Worm (Caenorhabditis elegans) whole organism, L1 larva: ENCODE results near the gene srbc-67.
"Not testable (repeated sequence)": the region's sequence is repeated elsewhere in the genome, so short reads cannot be mapped to it uniquely, and the experiment has no call there.

Source experiments
- lin-15B ChIP-seq: fragments of 150-350 bp; sonication (generic microtip); optimal IDR thresholded peaks from 3 replicates; lab custom pipeline; 2014; ENCODE audit warnings: missing biosample characterization, missing genetic modification characterization
- skn-1 ChIP-seq: fragments of 150-350 bp; optimal IDR thresholded peaks from 2 replicates; lab custom pipeline; 2014; ENCODE audit warnings: missing biosample characterization, missing genetic modification characterization
- zag-1 ChIP-seq: fragments of 150-350 bp; optimal IDR thresholded peaks from 2 replicates; lab custom pipeline; 2014; ENCODE audit warnings: missing biosample characterization, missing genetic modification characterization

DNA sequence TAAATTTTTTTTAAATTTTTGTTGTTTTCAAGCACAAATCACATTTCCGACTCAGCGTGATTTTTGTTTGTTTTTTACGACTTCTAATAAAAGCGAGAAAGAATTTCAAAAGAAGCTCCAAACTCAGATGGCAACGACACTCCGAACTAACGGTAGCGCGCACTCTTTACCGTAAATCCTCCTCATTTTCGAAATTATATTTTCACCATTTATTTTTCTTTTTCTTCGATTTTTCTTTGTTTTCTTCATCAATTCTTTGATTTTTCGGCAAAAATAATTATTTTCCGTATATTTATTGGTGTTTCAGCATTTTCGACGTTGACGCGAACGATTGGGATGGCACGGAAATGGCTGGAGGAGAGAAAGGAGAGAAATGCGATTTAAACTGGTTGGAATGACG is 17.7 kb upstream of the srbc-67 start, which contains the start of gene T24A6.1:
- TF ChIP-seq zag-1, skn-1, lin-15B (tag; lab: Kevin White, UChicago): not testable (repeated sequence)
